Fruit fly (Drosophila melanogaster): ENCODE measurements around the gene Dsk.

The Dsk gene

dm6 chr3R:4215264-4215993 is 25.4 kb upstream of the Dsk start, which contains the start of gene CG14636 (continued):
- TF ChIP-seq Dad (GFP tag; optimal IDR thresholded peaks at IDR 0.05): peak; percentile 39
- peak; percentile 71; the same call in 1 of the 3 replicates for TF ChIP-seq C15 (GFP tag; IDR thresholded peaks at IDR 0.05)
- TF ChIP-seq Camta (GFP tag; optimal IDR thresholded peaks at IDR 0.05): peak; percentile 48
- TF ChIP-seq CG33557 (GFP tag; optimal IDR thresholded peaks at IDR 0.05): no peak
- TF ChIP-seq exex (tag; optimal IDR thresholded peaks at IDR 0.05): no peak
- peak; percentile 49; the same call in 1 of the 2 replicates for TF ChIP-seq MBD-R2 (GFP tag; IDR thresholded peaks at IDR 0.05)
- TF ChIP-seq Dfd (GFP tag; optimal IDR thresholded peaks at IDR 0.05): no peak
- peak; percentile 63 for TF ChIP-seq Chrac-16 (GFP tag; optimal IDR thresholded peaks at IDR 0.05)
- TF ChIP-seq h (optimal IDR thresholded peaks at IDR 0.05): no peak
- TF ChIP-seq seq (GFP tag; IDR thresholded peaks at IDR 0.05): peak; percentile 78; the same call in 1 of the 2 replicates
- TF ChIP-seq jigr1 (GFP tag; IDR thresholded peaks at IDR 0.05): peak; percentile 67; the same call in 2 of the 3 replicates
- TF ChIP-seq CG4282 (GFP tag; optimal IDR thresholded peaks at IDR 0.05): peak; percentile 68
- TF ChIP-seq CG12659 (GFP tag; optimal IDR thresholded peaks at IDR 0.05): peak; percentile 76
- TF ChIP-seq CG7963 (GFP tag; IDR thresholded peaks at IDR 0.05; ENCODE audit: partially characterized antibody): 0 out of 3 replicates have a peak, but pooled peaks have one; percentile 31
- TF ChIP-seq CG34224 (GFP tag; IDR thresholded peaks at IDR 0.05; ENCODE audit: partially characterized antibody): peak; percentile 28; the same call in 1 of the 3 replicates
- no peak for TF ChIP-seq CG15601 (tag; optimal IDR thresholded peaks at IDR 0.05)
- TF ChIP-seq HmgD (GFP tag; optimal IDR thresholded peaks at IDR 0.05): no peak
- TF ChIP-seq jumu (GFP tag; optimal IDR thresholded peaks at IDR 0.05): peak; percentile 78
- TF ChIP-seq cad (GFP tag; optimal IDR thresholded peaks at IDR 0.05): no peak
- TF ChIP-seq CG11456 (GFP tag; IDR thresholded peaks at IDR 0.05): peak; percentile 72; the same call in 2 of the 3 replicates
- TF ChIP-seq ind (GFP tag; optimal IDR thresholded peaks at IDR 0.05): peak; percentile 76
- TF ChIP-seq Gsc (GFP tag; IDR thresholded peaks at IDR 0.05): peak; percentile 12; the same call in 1 of the 2 replicates
- TF ChIP-seq cg (GFP tag; optimal IDR thresholded peaks at IDR 0.05): no peak
- TF ChIP-seq CG6683 (GFP tag; optimal IDR thresholded peaks at IDR 0.05): peak; percentile 48
- no peak for TF ChIP-seq gsb-n (tag; optimal IDR thresholded peaks at IDR 0.05)
- TF ChIP-seq chm (GFP tag; IDR thresholded peaks at IDR 0.05): no peak; the same call in 1 of the 2 replicates
- TF ChIP-seq CG1024 (GFP tag; IDR thresholded peaks at IDR 0.05): no peak
- TF ChIP-seq Sox102F (GFP tag; optimal IDR thresholded peaks at IDR 0.05): peak; percentile 66
- TF ChIP-seq Elba2 (GFP tag; optimal IDR thresholded peaks at IDR 0.05): no peak
- TF ChIP-seq tgo (GFP tag; IDR thresholded peaks at IDR 0.05): peak; percentile 85
- peak; percentile 77 for TF ChIP-seq CG2120 (GFP tag; optimal IDR thresholded peaks at IDR 0.05)
- TF ChIP-seq wek (GFP tag; optimal IDR thresholded peaks at IDR 0.05): peak; percentile 46
- peak; percentile 46 for TF ChIP-seq schlank (tag; optimal IDR thresholded peaks at IDR 0.05)
- TF ChIP-seq bsh (GFP tag; optimal IDR thresholded peaks at IDR 0.05): peak in 1 of 2 experiments; percentile 26
- TF ChIP-seq CG4360 (GFP tag; IDR thresholded peaks at IDR 0.05): no peak
- TF ChIP-seq CG1529 (GFP tag; optimal IDR thresholded peaks at IDR 0.05): peak; percentile 21
- TF ChIP-seq kni (GFP tag; optimal IDR thresholded peaks at IDR 0.05): no peak
- TF ChIP-seq CG9215 (GFP tag; IDR thresholded peaks at IDR 0.05): peak; percentile 71
- no peak for TF ChIP-seq kay (GFP tag; optimal IDR thresholded peaks at IDR 0.05)
- TF ChIP-seq Trl (optimal IDR thresholded peaks at IDR 0.05): no peak
- TF ChIP-seq Trl (GFP tag; optimal IDR thresholded peaks at IDR 0.05): peak; percentile 71
- TF ChIP-seq oc (tag; optimal IDR thresholded peaks at IDR 0.05): no peak
- peak; percentile 60 for TF ChIP-seq CG30403 (GFP tag; optimal IDR thresholded peaks at IDR 0.05)
- TF ChIP-seq CG15269 (tag; optimal IDR thresholded peaks at IDR 0.05): peak; percentile 83
- no peak for TF ChIP-seq Scr (GFP tag; IDR thresholded peaks at IDR 0.05; ENCODE audit: partially characterized antibody)

All from whole organism, embryonic.